Fruit fly (Drosophila melanogaster) whole organism, prepupa: ENCODE measurements around the gene CG12096.
A peak's percentile ranks its signal among the peaks of the same experiment; 100 is the strongest.

Experiments used
- Blimp-1 ChIP-seq: fragments of 200-800 bp; sonication (Bioruptor generic); optimal IDR thresholded peaks from 3 replicates; lab custom pipeline; 2017; ENCODE audit warnings: missing biosample characterization, missing genetic modification characterization, mild to moderate bottlenecking, moderate library complexity, missing genetic modification reagents
- CG10631 ChIP-seq: fragments of 200-800 bp; sonication (Bioruptor generic); optimal IDR thresholded peaks from 2 replicates; lab custom pipeline; 2016; ENCODE audit warnings: missing biosample characterization, missing genetic modification characterization
- CG11294 ChIP-seq: fragments of 200-800 bp; sonication (Bioruptor generic); IDR thresholded peaks from 2 replicates; pipeline ENCODE4 v1.3.6; 2022; ENCODE audit warnings: missing biosample characterization, missing genetic modification characterization
- CG11762 ChIP-seq: fragments of 200-800 bp; sonication (Bioruptor generic); optimal IDR thresholded peaks from 3 replicates; lab custom pipeline; 2016; ENCODE audit warnings: missing biosample characterization, missing genetic modification characterization; ENCODE audit not compliant: insufficient read depth
- CG15336 ChIP-seq: fragments of 200-800 bp; sonication (Bioruptor generic); IDR thresholded peaks from 2 replicates; pipeline ENCODE4 v1.3.6; 2022; ENCODE audit warnings: missing biosample characterization, missing genetic modification characterization
- CG1621 ChIP-seq: fragments of 200-800 bp; sonication (Bioruptor generic); optimal IDR thresholded peaks from 3 replicates; lab custom pipeline; 2018; ENCODE audit warnings: missing biosample characterization, mild to moderate bottlenecking, missing genetic modification characterization
- CG31627 ChIP-seq: fragments of 200-800 bp; sonication (Bioruptor generic); optimal IDR thresholded peaks from 3 replicates; lab custom pipeline; 2016; ENCODE audit warnings: missing biosample characterization, missing genetic modification characterization
- CG32006 ChIP-seq: fragments of 200-800 bp; sonication (Bioruptor generic); optimal IDR thresholded peaks from 3 replicates; lab custom pipeline; 2017; ENCODE audit warnings: missing biosample characterization, mild to moderate bottlenecking, missing genetic modification characterization
- CG34406 ChIP-seq: fragments of 200-800 bp; sonication (Bioruptor generic); optimal IDR thresholded peaks from 3 replicates; lab custom pipeline; 2016; ENCODE audit warnings: missing biosample characterization, missing genetic modification characterization
- CG3919 ChIP-seq: fragments of 200-800 bp; sonication (Bioruptor generic); optimal IDR thresholded peaks from 3 replicates; lab custom pipeline; 2016; ENCODE audit warnings: missing biosample characterization, missing genetic modification characterization
- CG4318 ChIP-seq: fragments of 200-800 bp; sonication (Bioruptor generic); optimal IDR thresholded peaks from 3 replicates; lab custom pipeline; 2017; ENCODE audit warnings: missing biosample characterization, mild to moderate bottlenecking, missing genetic modification characterization
- CG6163 ChIP-seq: fragments of 200-800 bp; sonication (Bioruptor generic); IDR thresholded peaks from 3 replicates; pipeline ENCODE4 v1.3.6; 2022; ENCODE audit warnings: missing biosample characterization, missing genetic modification characterization
- CG6276 ChIP-seq: fragments of 200-800 bp; sonication (Bioruptor generic); optimal IDR thresholded peaks from 2 replicates; lab custom pipeline; 2017; ENCODE audit warnings: missing biosample characterization, mild to moderate bottlenecking, missing genetic modification characterization
- CG6792 ChIP-seq: fragments of 200-800 bp; sonication (Bioruptor generic); optimal IDR thresholded peaks from 3 replicates; lab custom pipeline; 2016; ENCODE audit warnings: missing biosample characterization, missing genetic modification characterization
- CG6854 ChIP-seq: fragments of 200-800 bp; sonication (Bioruptor generic); optimal IDR thresholded peaks from 2 replicates; lab custom pipeline; 2017; ENCODE audit warnings: missing biosample characterization, mild to moderate bottlenecking, missing genetic modification characterization
- CG7368 ChIP-seq: fragments of 200-800 bp; sonication (Bioruptor generic); optimal IDR thresholded peaks from 3 replicates; lab custom pipeline; 2016; ENCODE audit warnings: missing biosample characterization, missing genetic modification characterization
- CG8119 ChIP-seq: fragments of 200-800 bp; sonication (Bioruptor generic); IDR thresholded peaks from 3 replicates; pipeline ENCODE4 v1.3.6; 2022; ENCODE audit warnings: missing biosample characterization, missing genetic modification characterization
- CG8319 ChIP-seq: fragments of 200-800 bp; sonication (Bioruptor generic); optimal IDR thresholded peaks from 3 replicates; lab custom pipeline; 2016; ENCODE audit warnings: missing biosample characterization, missing genetic modification characterization
- CG8632 ChIP-seq: fragments of 200-800 bp; sonication (Bioruptor generic); optimal IDR thresholded peaks from 3 replicates; lab custom pipeline; 2016; ENCODE audit warnings: missing biosample characterization, missing genetic modification characterization
- Eip75B ChIP-seq: fragments of 200-800 bp; sonication (Bioruptor generic); optimal IDR thresholded peaks from 3 replicates; lab custom pipeline; 2016; ENCODE audit warnings: missing biosample characterization, missing genetic modification characterization
- Ets21C ChIP-seq: fragments of 200-800 bp; sonication (Bioruptor generic); optimal IDR thresholded peaks from 3 replicates; lab custom pipeline; 2016; ENCODE audit warnings: missing biosample characterization, missing genetic modification characterization
- Ets96B ChIP-seq: fragments of 200-800 bp; optimal IDR thresholded peaks from 2 replicates; lab custom pipeline; 2019; ENCODE audit warnings: missing biosample characterization, mild to moderate bottlenecking, missing genetic modification characterization, moderate library complexity
- Gug ChIP-seq: fragments of 200-800 bp; sonication (Bioruptor generic); IDR thresholded peaks from 2 replicates; pipeline ENCODE4 v1.3.6; 2022; ENCODE audit warnings: missing biosample characterization, missing genetic modification characterization
- Hr38 ChIP-seq: sonication (Bioruptor generic); optimal IDR thresholded peaks from 2 replicates; lab custom pipeline; 2016; ENCODE audit warnings: missing biosample characterization, missing genetic modification characterization
- Hr39 ChIP-seq: fragments of 200-800 bp; sonication (Bioruptor generic); optimal IDR thresholded peaks from 2 replicates; lab custom pipeline; 2016; ENCODE audit warnings: missing biosample characterization, missing genetic modification characterization
- Hr4 ChIP-seq: fragments of 200-800 bp; sonication (Bioruptor generic); optimal IDR thresholded peaks from 3 replicates; lab custom pipeline; 2016; ENCODE audit warnings: missing biosample characterization, missing genetic modification characterization
- Lpt ChIP-seq: fragments of 200-800 bp; sonication (Bioruptor generic); optimal IDR thresholded peaks from 3 replicates; lab custom pipeline; 2016; ENCODE audit warnings: missing biosample characterization, missing genetic modification characterization
- OdsH ChIP-seq: fragments of 200-800 bp; sonication (Bioruptor generic); optimal IDR thresholded peaks from 3 replicates; lab custom pipeline; 2016; ENCODE audit warnings: missing biosample characterization, missing genetic modification characterization
- Smox ChIP-seq: fragments of 200-800 bp; sonication (Bioruptor generic); optimal IDR thresholded peaks from 3 replicates; lab custom pipeline; 2016; ENCODE audit warnings: missing biosample characterization, missing genetic modification characterization
- Sox102F ChIP-seq: fragments of 200-800 bp; sonication (Bioruptor generic); optimal IDR thresholded peaks from 2 replicates; lab custom pipeline; 2016; ENCODE audit warnings: missing biosample characterization, mild to moderate bottlenecking, missing genetic modification characterization
- Sox14 ChIP-seq: fragments of 200-800 bp; sonication (Bioruptor generic); optimal IDR thresholded peaks from 3 replicates; lab custom pipeline; 2016; ENCODE audit warnings: missing biosample characterization, missing genetic modification characterization
- Sox15 ChIP-seq: fragments of 200-800 bp; sonication (Bioruptor generic); optimal IDR thresholded peaks from 3 replicates; lab custom pipeline; 2016; ENCODE audit warnings: missing biosample characterization, missing genetic modification characterization
- achi ChIP-seq: fragments of 200-800 bp; sonication (Bioruptor generic); optimal IDR thresholded peaks from 3 replicates; lab custom pipeline; 2016; ENCODE audit warnings: missing biosample characterization, missing genetic modification characterization
- acj6 ChIP-seq: fragments of 200-800 bp; sonication (Bioruptor generic); optimal IDR thresholded peaks from 3 replicates; lab custom pipeline; 2016; ENCODE audit warnings: missing biosample characterization, missing genetic modification characterization
- cyc ChIP-seq: fragments of 200-800 bp; sonication (Bioruptor generic); optimal IDR thresholded peaks from 3 replicates; lab custom pipeline; 2016; ENCODE audit warnings: missing biosample characterization, missing genetic modification characterization
- dac ChIP-seq: fragments of 200-800 bp; sonication (Bioruptor generic); optimal IDR thresholded peaks from 2 replicates; lab custom pipeline; 2017; ENCODE audit warnings: missing biosample characterization, mild to moderate bottlenecking, missing genetic modification characterization
- eg ChIP-seq: fragments of 200-800 bp; sonication (Bioruptor generic); IDR thresholded peaks from 3 replicates; pipeline ENCODE4 v1.3.6; 2022; ENCODE audit warnings: missing biosample characterization, missing genetic modification characterization
- esn ChIP-seq: fragments of 200-800 bp; sonication (Bioruptor generic); optimal IDR thresholded peaks from 2 replicates; lab custom pipeline; 2016; ENCODE audit warnings: missing biosample characterization, mild to moderate bottlenecking, missing genetic modification characterization, moderate library complexity
- fd59A ChIP-seq: fragments of 200-800 bp; sonication (Bioruptor generic); optimal IDR thresholded peaks from 2 replicates; lab custom pipeline; 2017; ENCODE audit warnings: missing biosample characterization, mild to moderate bottlenecking, missing genetic modification characterization, missing genetic modification reagents
- fd85E ChIP-seq: fragments of 200-800 bp; sonication (Bioruptor generic); optimal IDR thresholded peaks from 3 replicates; lab custom pipeline; 2016; ENCODE audit warnings: missing biosample characterization, missing genetic modification characterization
- fkh ChIP-seq: fragments of 200-800 bp; sonication (Bioruptor generic); optimal IDR thresholded peaks from 3 replicates; lab custom pipeline; 2017; ENCODE audit warnings: missing biosample characterization, mild to moderate bottlenecking, missing genetic modification characterization, moderate library complexity
- pdm3 ChIP-seq: fragments of 200-800 bp; sonication (Bioruptor generic); optimal IDR thresholded peaks from 3 replicates; lab custom pipeline; 2016; ENCODE audit warnings: missing biosample characterization, missing genetic modification characterization
- ss ChIP-seq, 2 experiments: fragments of 200-800 bp; sonication (Bioruptor generic); optimal IDR thresholded peaks; 2 replicates in 1 of 2; 3 replicates in 1 of 2; lab custom pipeline; 2017 to 2018; ENCODE audit warnings: mild to moderate bottlenecking in 2 of 2, missing biosample characterization in 2 of 2, missing genetic modification characterization in 2 of 2, moderate library complexity in 1 of 2
- svp ChIP-seq: fragments of 200-800 bp; sonication (Bioruptor generic); peaks from one replicate; lab custom pipeline; 2016; ENCODE audit warnings: missing biosample characterization, missing genetic modification characterization
- topi ChIP-seq: fragments of 200-800 bp; sonication (Bioruptor generic); optimal IDR thresholded peaks from 3 replicates; lab custom pipeline; 2016; ENCODE audit warnings: missing biosample characterization, missing genetic modification characterization
- vri ChIP-seq: fragments of 200-800 bp; sonication (Bioruptor generic); optimal IDR thresholded peaks from 3 replicates; lab custom pipeline; 2016; ENCODE audit warnings: missing biosample characterization, mild to moderate bottlenecking, missing genetic modification characterization

Gene CG12096

DNA sequence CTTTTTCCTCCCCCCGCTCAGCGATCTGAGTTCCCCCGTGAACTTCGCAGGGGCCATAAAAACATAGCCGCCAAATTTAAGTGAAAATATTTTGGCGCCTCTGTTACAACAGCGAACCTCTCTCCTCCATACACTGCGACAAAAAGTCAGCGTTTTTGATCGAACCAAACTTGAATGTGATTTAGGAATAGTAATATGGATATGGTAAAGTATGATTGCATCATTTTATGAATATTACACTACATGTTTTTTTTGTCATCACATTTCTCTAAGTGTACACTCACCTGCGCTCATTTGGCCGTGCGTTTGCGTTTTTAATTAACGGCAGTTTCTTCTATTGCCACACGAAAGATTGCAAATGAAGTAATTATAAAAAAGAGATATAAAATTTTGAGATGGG lies 23.7 kb upstream of the CG12096 start (continued):
- TF ChIP-seq Lpt (peak; percentile 27), Blimp-1 (GFP tag; lab: Kevin White, UChicago) (no peak), CG31627 (peak; percentile 55), CG10631 (GFP tag; lab: Kevin White, UChicago) (no peak), Hr38 (no peak), fkh (GFP tag; lab: Kevin White, UChicago) (no peak), CG6163 (peak; percentile 73), Sox102F (GFP tag; lab: Kevin White, UChicago) (peak; percentile 36), pdm3 (GFP tag; lab: Kevin White, UChicago) (peak; percentile 62), vri (GFP tag; lab: Kevin White, UChicago) (no peak), CG34406 (peak; percentile 65), Ets21C (GFP tag; lab: Kevin White, UChicago) (peak; percentile 29), CG4318 (GFP tag; lab: Kevin White, UChicago) (peak; percentile 48), svp (peak; percentile 83), achi (GFP tag; lab: Kevin White, UChicago) (peak; percentile 56), Hr4 (GFP tag; lab: Kevin White, UChicago) (peak; percentile 77), CG1621 (tag; lab: Kevin White, UChicago) (no peak), CG6792 (GFP tag; lab: Kevin White, UChicago) (peak; percentile 41), CG8119 (peak; percentile 73), CG11762 (GFP tag; lab: Kevin White, UChicago) (peak; percentile 34), Gug (no peak; the same call in 1 of the 2 replicates), cyc (GFP tag; lab: Kevin White, UChicago) (peak; percentile 53), CG15336 (GFP tag; lab: Robert Waterston, UW) (peak; percentile 77), Sox14 (GFP tag; lab: Kevin White, UChicago) (peak; percentile 35), Smox (GFP tag; lab: Kevin White, UChicago) (peak; percentile 34), dac (GFP tag; lab: Kevin White, UChicago) (peak; percentile 47), esn (GFP tag; lab: Kevin White, UChicago) (peak; percentile 56), CG8319 (peak; percentile 43), topi (GFP tag; lab: Kevin White, UChicago) (peak; percentile 60), CG32006 (GFP tag; lab: Kevin White, UChicago) (peak; percentile 71), Eip75B (GFP tag; lab: Kevin White, UChicago) (peak; percentile 30), acj6 (GFP tag; lab: Kevin White, UChicago) (peak; percentile 47), Ets96B (tag; lab: Kevin White, UChicago) (no peak), CG8632 (GFP tag; lab: Kevin White, UChicago) (peak; percentile 50)
- TF ChIP-seq, all 60 proteins: peak for 39

DNA sequence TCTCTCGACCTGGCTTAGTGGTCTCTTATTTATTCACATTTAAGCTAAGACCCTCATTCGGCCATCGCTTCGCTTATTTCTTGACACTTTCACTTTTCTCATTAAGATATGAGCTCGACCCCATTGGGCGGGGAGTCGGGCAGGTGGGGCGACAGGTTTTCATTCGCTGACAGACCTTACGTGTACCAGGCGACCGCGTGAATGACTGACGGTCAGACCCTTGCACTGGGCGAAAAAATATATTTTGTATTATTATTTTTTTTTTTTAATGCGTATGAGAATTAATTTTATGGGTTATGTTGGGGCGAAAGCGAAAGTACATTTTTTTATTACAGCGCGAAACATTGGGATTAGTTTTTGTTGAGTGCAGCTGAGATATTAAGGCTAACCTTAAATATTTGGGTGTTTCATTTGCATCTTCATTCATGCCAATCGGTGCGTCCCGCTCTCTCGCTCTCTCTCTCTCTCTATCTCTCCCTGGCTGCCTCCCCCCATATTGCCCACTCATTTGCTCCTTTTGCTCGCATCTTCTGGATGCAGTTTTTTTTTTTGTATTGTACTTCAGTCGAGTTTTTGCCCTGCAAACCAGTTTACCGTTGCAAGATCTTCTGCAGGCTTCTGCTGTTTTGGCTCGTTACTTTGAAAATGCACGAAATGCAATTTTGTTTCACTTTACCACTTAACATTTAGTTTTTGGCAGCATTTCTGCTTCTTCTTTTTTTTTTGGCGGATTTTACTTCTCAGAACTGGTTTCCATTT lies 22.3 kb upstream of the CG12096 start:
- TF ChIP-seq CG11762 (GFP tag; lab: Kevin White, UChicago) (peak; percentile 29), eg (GFP tag; lab: Robert Waterston, UW) (no peak; the same call in 2 of the 3 replicates), Ets21C (GFP tag; lab: Kevin White, UChicago) (peak; percentile 10), CG1621 (tag; lab: Kevin White, UChicago) (peak; percentile 26), Sox102F (GFP tag; lab: Kevin White, UChicago) (peak; percentile 56), CG32006 (GFP tag; lab: Kevin White, UChicago) (peak; percentile 49), Sox15 (GFP tag; lab: Kevin White, UChicago) (peak; percentile 33), Gug (0 out of 2 replicates have a peak, but pooled peaks have one; percentile 16), dac (GFP tag; lab: Kevin White, UChicago) (no peak), topi (GFP tag; lab: Kevin White, UChicago) (peak; percentile 81), achi (GFP tag; lab: Kevin White, UChicago) (peak; percentile 48), CG7368 (GFP tag; lab: Kevin White, UChicago) (peak; percentile 44), Sox14 (GFP tag; lab: Kevin White, UChicago) (peak; percentile 31), CG11294 (GFP tag; lab: Robert Waterston, UW) (0 out of 2 replicates have a peak, but pooled peaks have one; percentile 8), CG8319 (peak; percentile 53), CG6854 (GFP tag; lab: Kevin White, UChicago) (peak; percentile 3), ss (GFP tag; optimal IDR thresholded peaks at IDR 0.05; lab: Kevin White, UChicago) (peak; percentile 78 to 83), Hr39 (GFP tag; lab: Kevin White, UChicago) (peak; percentile 38), Blimp-1 (GFP tag; lab: Kevin White, UChicago) (peak; percentile 94), CG3919 (GFP tag; lab: Kevin White, UChicago) (peak; percentile 63), OdsH (GFP tag; lab: Kevin White, UChicago) (peak; percentile 61), fd59A (GFP tag; lab: Kevin White, UChicago) (peak; percentile 16), CG6792 (GFP tag; lab: Kevin White, UChicago) (peak; percentile 62), fd85E (no peak), cyc (GFP tag; lab: Kevin White, UChicago) (peak; percentile 49), CG8119 (peak; percentile 65; the same call in 2 of the 3 replicates), Smox (GFP tag; lab: Kevin White, UChicago) (peak; percentile 57), CG6276 (peak; percentile 24), CG8632 (GFP tag; lab: Kevin White, UChicago) (peak; percentile 75)
